Worm (Caenorhabditis elegans) whole organism, L3 larva: ENCODE results near the gene K01F9.2.

Source experiments
- aly-2 ChIP-seq: fragments of 150-350 bp; optimal IDR thresholded peaks from 2 replicates; lab custom pipeline; 2014; ENCODE audit warnings: missing biosample characterization, missing genetic modification characterization
- ama-1 ChIP-seq: fragments of 150-350 bp; optimal IDR thresholded peaks from 2 replicates; lab custom pipeline; 2018
- ceh-16 ChIP-seq: sonication (generic microtip); optimal IDR thresholded peaks from 2 replicates; lab custom pipeline; 2017; ENCODE audit warnings: missing biosample characterization, missing genetic modification characterization
- ceh-28 ChIP-seq: fragments of 150-350 bp; optimal IDR thresholded peaks from 2 replicates; lab custom pipeline; 2014; ENCODE audit warnings: missing biosample characterization, missing genetic modification reagents, missing genetic modification characterization
- ceh-82 ChIP-seq: fragments of 150-350 bp; optimal IDR thresholded peaks from 2 replicates; lab custom pipeline; 2014; ENCODE audit warnings: missing biosample characterization, missing genetic modification characterization
- egl-5 ChIP-seq: fragments of 150-350 bp; optimal IDR thresholded peaks from 2 replicates; lab custom pipeline; 2017; ENCODE audit warnings: missing biosample characterization, missing genetic modification reagents, missing genetic modification characterization, inconsistent platforms
- elt-3 ChIP-seq, 3 experiments: fragments of 150-350 bp in 1 of 3; sonication (generic microtip) in 2 of 3; optimal IDR thresholded peaks; 2 replicates in 2 of 3; 4 replicates in 1 of 3; lab custom pipeline; 2014 to 2017; ENCODE audit warnings: missing biosample characterization in 3 of 3, missing genetic modification characterization in 3 of 3
- eor-1 ChIP-seq, 2 experiments: fragments of 150-350 bp; optimal IDR thresholded peaks; 2 replicates each; lab custom pipeline; 2014 to 2018; ENCODE audit warnings: missing biosample characterization in 2 of 2, missing genetic modification characterization in 2 of 2
- fkh-10 ChIP-seq: sonication (generic microtip); optimal IDR thresholded peaks from 2 replicates; lab custom pipeline; 2017; ENCODE audit warnings: missing biosample characterization, missing genetic modification reagents, missing genetic modification characterization
- fos-1 ChIP-seq: fragments of 150-350 bp; optimal IDR thresholded peaks from 2 replicates; lab custom pipeline; 2014; ENCODE audit warnings: missing biosample characterization, missing genetic modification characterization
- jun-1 ChIP-seq: fragments of 150-350 bp; optimal IDR thresholded peaks from 2 replicates; lab custom pipeline; 2014; ENCODE audit warnings: missing biosample characterization, missing genetic modification reagents, missing genetic modification characterization
- lsy-12 ChIP-seq: sonication (generic microtip); optimal IDR thresholded peaks from 2 replicates; lab custom pipeline; 2016; ENCODE audit warnings: mild to moderate bottlenecking, missing genetic modification characterization, missing compliant biosample characterization
- mdl-1 ChIP-seq: fragments of 150-350 bp; optimal IDR thresholded peaks from 2 replicates; lab custom pipeline; 2014; ENCODE audit warnings: missing biosample characterization, missing genetic modification characterization
- mml-1 ChIP-seq: fragments of 150-350 bp; sonication (generic microtip); optimal IDR thresholded peaks from 3 replicates; lab custom pipeline; 2014; ENCODE audit warnings: missing biosample characterization, missing genetic modification characterization
- nfya-1 ChIP-seq: sonication (generic microtip); optimal IDR thresholded peaks from 2 replicates; lab custom pipeline; 2017; ENCODE audit warnings: missing genetic modification characterization, mild to moderate bottlenecking, missing compliant biosample characterization, antibody characterized with exemption, moderate library complexity; ENCODE audit not compliant: insufficient read depth
- nhr-11 ChIP-seq: fragments of 150-350 bp; optimal IDR thresholded peaks from 2 replicates; lab custom pipeline; 2014; ENCODE audit warnings: missing biosample characterization, missing genetic modification characterization
- nhr-12 ChIP-seq: fragments of 150-350 bp; optimal IDR thresholded peaks from 2 replicates; lab custom pipeline; 2014; ENCODE audit warnings: missing biosample characterization, missing genetic modification characterization
- nhr-23 ChIP-seq: fragments of 150-350 bp; optimal IDR thresholded peaks from 2 replicates; lab custom pipeline; 2014; ENCODE audit warnings: missing biosample characterization, missing genetic modification reagents, missing genetic modification characterization
- nhr-237 ChIP-seq: fragments of 150-350 bp; optimal IDR thresholded peaks from 2 replicates; lab custom pipeline; 2014; ENCODE audit warnings: missing biosample characterization, missing genetic modification characterization
- nhr-25 ChIP-seq: sonication (generic microtip); optimal IDR thresholded peaks from 2 replicates; lab custom pipeline; 2017; ENCODE audit warnings: missing biosample characterization, missing genetic modification characterization
- nhr-28 ChIP-seq: fragments of 150-350 bp; optimal IDR thresholded peaks from 2 replicates; lab custom pipeline; 2014; ENCODE audit warnings: missing biosample characterization, missing genetic modification characterization
- nhr-43 ChIP-seq: sonication (generic microtip); optimal IDR thresholded peaks from 2 replicates; lab custom pipeline; 2016; ENCODE audit warnings: mild to moderate bottlenecking, missing genetic modification characterization, missing compliant biosample characterization; ENCODE audit not compliant: poor library complexity, severe bottlenecking
- nhr-76 ChIP-seq: fragments of 150-350 bp; sonication (generic microtip); optimal IDR thresholded peaks from 5 replicates; lab custom pipeline; 2014; ENCODE audit warnings: missing biosample characterization, missing genetic modification characterization
- nhr-77 ChIP-seq: fragments of 150-350 bp; optimal IDR thresholded peaks from 2 replicates; lab custom pipeline; 2014; ENCODE audit warnings: missing biosample characterization, missing genetic modification characterization
- pha-4 ChIP-seq: fragments of 150-350 bp; optimal IDR thresholded peaks from 2 replicates; lab custom pipeline; 2014; ENCODE audit warnings: missing biosample characterization, missing genetic modification reagents, missing genetic modification characterization
- pqm-1 ChIP-seq: fragments of 150-350 bp; optimal IDR thresholded peaks from 2 replicates; lab custom pipeline; 2017; ENCODE audit warnings: missing biosample characterization, missing genetic modification characterization, inconsistent platforms
- sea-2 ChIP-seq: fragments of 150-350 bp; sonication (generic microtip); optimal IDR thresholded peaks from 4 replicates; lab custom pipeline; 2014; ENCODE audit warnings: missing biosample characterization, missing genetic modification reagents, missing genetic modification characterization
- skn-1 ChIP-seq: fragments of 150-350 bp; optimal IDR thresholded peaks from 2 replicates; lab custom pipeline; 2014; ENCODE audit warnings: missing biosample characterization, missing genetic modification characterization
- snpc-4 ChIP-seq: fragments of 150-350 bp; optimal IDR thresholded peaks from 2 replicates; lab custom pipeline; 2014; ENCODE audit warnings: missing biosample characterization, missing genetic modification characterization
- tbx-2 ChIP-seq: sonication (generic microtip); optimal IDR thresholded peaks from 2 replicates; lab custom pipeline; 2016; ENCODE audit warnings: mild to moderate bottlenecking, missing genetic modification characterization, missing compliant biosample characterization
- unc-39 ChIP-seq: sonication (generic microtip); optimal IDR thresholded peaks from 4 replicates; lab custom pipeline; 2017; ENCODE audit warnings: missing biosample characterization, missing genetic modification characterization
- unc-62 ChIP-seq: fragments of 150-350 bp; sonication (generic microtip); optimal IDR thresholded peaks from 4 replicates; lab custom pipeline; 2014; ENCODE audit warnings: missing biosample characterization, missing genetic modification reagents, missing genetic modification characterization
- zag-1 ChIP-seq: fragments of 150-350 bp; optimal IDR thresholded peaks from 2 replicates; lab custom pipeline; 2014; ENCODE audit warnings: missing biosample characterization, missing genetic modification characterization
- ztf-4 ChIP-seq: fragments of 150-350 bp; optimal IDR thresholded peaks from 2 replicates; lab custom pipeline; 2014; ENCODE audit warnings: missing biosample characterization, missing genetic modification characterization

Gene K01F9.2

DNA sequence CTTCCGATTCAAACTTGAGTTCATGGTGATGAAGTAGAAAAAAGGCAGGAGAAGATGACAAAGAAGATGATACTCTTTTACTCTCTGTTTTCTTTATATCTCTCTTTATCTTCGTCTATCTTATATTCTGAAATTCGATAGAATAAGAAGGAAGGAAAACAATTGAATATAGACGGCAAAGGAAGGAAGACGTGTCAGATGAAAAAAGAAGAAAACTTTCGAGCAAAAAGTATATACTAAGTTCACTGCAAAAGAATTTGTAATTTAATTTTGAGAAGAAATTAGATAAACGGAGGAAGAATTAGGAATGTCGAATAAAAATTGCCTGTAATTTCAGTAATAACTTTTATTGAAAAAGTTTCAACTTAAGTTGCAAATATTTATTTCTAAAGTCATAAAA lies at the start of gene K01F9.2:
K01F9.2 (minus strand) TSS at position 127 of the 400 bp plus-strand sequence.
- TF ChIP-seq fkh-10 (GFP tag; lab: Kevin White, UChicago) (peak; percentile 96), nhr-12 (no peak), ceh-16 (tag; lab: Kevin White, UChicago) (no peak)

DNA sequence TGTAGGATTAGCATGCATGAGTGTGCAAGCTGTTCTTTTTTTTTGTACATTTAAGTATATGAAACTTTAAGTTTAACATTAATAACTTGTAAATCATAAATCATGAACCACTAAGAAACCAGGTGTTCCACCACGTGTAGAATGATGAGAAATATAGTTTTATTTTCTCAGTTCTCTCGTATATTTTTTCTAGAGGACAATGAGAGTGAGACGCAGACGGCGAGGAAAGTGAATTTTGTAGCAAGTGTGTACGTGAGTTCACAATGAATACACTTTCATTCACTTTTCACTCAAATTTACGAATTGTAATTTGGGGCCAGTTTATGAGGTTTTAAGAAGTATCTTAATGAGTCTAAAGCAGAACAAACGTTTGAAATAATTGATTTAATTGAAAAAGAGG lies 49.6 kb upstream of the K01F9.2 start:
- TF ChIP-seq tbx-2 (no peak), eor-1 (tag; optimal IDR thresholded peaks at IDR 0.05; lab: Kevin White, UChicago) (no peak), mdl-1 (tag; lab: Kevin White, UChicago) (peak; percentile 7), unc-39 (no peak), zag-1 (tag; lab: Kevin White, UChicago) (no peak), nfya-1 (peak; percentile 28), aly-2 (no peak)
- TF ChIP-seq, all 47 proteins: peak for 2

DNA sequence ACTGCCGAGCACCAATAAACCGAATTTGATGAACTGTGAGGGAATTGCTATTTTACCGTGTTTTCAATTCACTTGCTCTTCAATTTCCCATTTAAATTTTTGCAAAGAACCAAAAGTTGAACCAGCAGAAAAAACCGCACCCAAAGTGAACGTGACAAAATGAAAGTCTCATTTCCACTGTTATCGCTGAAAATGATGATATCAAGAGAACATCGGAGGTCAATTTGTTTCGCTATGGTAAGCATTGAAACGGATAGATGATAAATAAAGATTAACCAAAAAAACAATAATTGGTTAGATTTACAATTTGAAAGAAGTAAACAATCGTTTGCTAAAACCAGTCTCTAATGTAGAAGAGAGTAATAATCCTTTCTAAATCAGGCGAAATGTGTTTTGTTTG lies 48.6 kb upstream of the K01F9.2 start:
- TF ChIP-seq ztf-4 (tag; lab: Kevin White, UChicago): no peak
- no peak for TF ChIP-seq nfya-1
- no peak for TF ChIP-seq snpc-4 (tag; lab: Kevin White, UChicago)
- no peak for TF ChIP-seq skn-1
- no peak for TF ChIP-seq fkh-10 (GFP tag; lab: Kevin White, UChicago)
- TF ChIP-seq zag-1 (tag; lab: Kevin White, UChicago): no peak
- TF ChIP-seq ceh-28 (tag; lab: Kevin White, UChicago): no peak
- TF ChIP-seq unc-62: no peak
- no peak for TF ChIP-seq nhr-76 (tag; lab: Kevin White, UChicago)
- no peak for TF ChIP-seq nhr-28 (tag; lab: Kevin White, UChicago)
- TF ChIP-seq mml-1 (tag; lab: Kevin White, UChicago): no peak
- no peak for TF ChIP-seq lsy-12 (tag; lab: Kevin White, UChicago)
- TF ChIP-seq pha-4 (tag; lab: Kevin White, UChicago): no peak
- TF ChIP-seq nhr-237 (tag; lab: Kevin White, UChicago): no peak
- no peak for TF ChIP-seq elt-3 (tag; optimal IDR thresholded peaks at IDR 0.05; lab: Kevin White, UChicago)
- TF ChIP-seq nhr-77: no peak
- TF ChIP-seq sea-2: no peak
- TF ChIP-seq, all 47 proteins: peak for 0

DNA sequence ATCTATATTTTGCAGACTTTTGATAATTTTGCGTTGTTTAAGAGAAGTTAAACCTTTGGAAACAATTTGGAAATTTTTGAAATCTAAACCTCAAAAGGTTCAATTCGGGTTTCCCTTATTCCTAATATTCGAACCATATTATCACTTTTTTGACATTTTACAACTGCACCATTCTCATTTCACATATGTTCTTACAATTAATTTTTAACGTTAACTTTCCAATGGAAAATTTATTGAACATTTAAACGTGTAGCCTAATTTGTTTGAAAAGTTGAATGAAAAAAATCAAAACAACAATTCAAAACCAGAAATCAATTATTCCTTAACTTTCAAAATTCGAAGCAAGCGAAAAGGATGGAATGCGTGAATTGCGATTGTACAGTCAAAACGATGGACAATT lies 47.0 kb upstream of the K01F9.2 start, which contains the start of gene ZK637.12:
ZK637.12 (plus strand) TSS at position 301 of the 400 bp plus-strand sequence.
- TF ChIP-seq nhr-11 (tag; lab: Kevin White, UChicago) (no peak), nhr-12 (no peak), nhr-76 (tag; lab: Kevin White, UChicago) (no peak), ceh-82 (tag; lab: Kevin White, UChicago) (no peak), jun-1 (tag; lab: Kevin White, UChicago) (no peak), sea-2 (no peak), ama-1 (lab: Kevin White, UChicago) (no peak), mdl-1 (tag; lab: Kevin White, UChicago) (no peak), mml-1 (tag; lab: Kevin White, UChicago) (no peak), nhr-43 (no peak), nhr-25 (tag; lab: Kevin White, UChicago) (no peak), egl-5 (no peak), fos-1 (tag; lab: Kevin White, UChicago) (no peak), unc-62 (no peak), pqm-1 (no peak), elt-3 (tag; optimal IDR thresholded peaks at IDR 0.05; lab: Kevin White, UChicago) (no peak), ceh-28 (tag; lab: Kevin White, UChicago) (no peak)

DNA sequence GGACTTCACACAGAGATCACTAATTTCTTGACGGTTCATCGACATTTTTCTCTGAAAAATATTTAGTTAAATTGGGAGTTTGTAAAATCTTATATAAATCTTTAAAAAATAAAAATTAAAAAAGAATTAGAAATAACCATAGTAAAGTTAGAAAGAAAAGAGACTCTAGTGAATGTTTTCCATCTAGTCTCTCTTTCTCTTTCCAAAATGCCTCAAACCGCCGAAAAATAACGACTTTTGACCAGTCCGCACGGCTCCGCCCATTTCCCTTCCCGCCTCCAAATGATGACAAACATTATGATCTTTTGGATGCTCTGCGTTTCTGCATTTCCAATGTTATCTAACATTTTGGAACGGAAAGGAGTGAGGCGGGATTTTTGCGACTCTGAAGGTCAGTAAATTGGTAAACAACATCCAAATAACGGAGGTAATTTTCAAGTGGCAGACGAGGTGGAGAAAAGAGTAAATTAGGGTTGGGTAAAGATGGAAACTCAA lies 46.4 kb upstream of the K01F9.2 start, which contains the start of gene glb-1:
glb-1 (minus strand) TSS at position 51 of the 495 bp plus-strand sequence.
- TF ChIP-seq snpc-4 (tag; lab: Kevin White, UChicago): no peak
- TF ChIP-seq nhr-23 (tag; lab: Kevin White, UChicago): peak; percentile 15
